Worm (Caenorhabditis elegans): ENCODE results near the gene fkh-6.

ce11 chrII:4362088-4362487 is 21.1 kb downstream of the fkh-6 start:
- no peak for TF ChIP-seq ref-1 (GFP tag; conservative IDR thresholded peaks at IDR 0.05)
- no peak for TF ChIP-seq flt-1 (GFP tag; IDR thresholded peaks at IDR 0.05)
- TF ChIP-seq med-1 (GFP tag; optimal IDR thresholded peaks at IDR 0.05; ENCODE audit: insufficient read depth): no peak
- no peak for TF ChIP-seq ztf-29 (GFP tag; IDR thresholded peaks at IDR 0.05)
